Worm (Caenorhabditis elegans) whole organism, late embryonic: Measurements from ENCODE around the gene ceh-37.

ENCODE experiments used
- C38D4.7 ChIP-seq: fragments of 200-800 bp; sonication (Bioruptor generic); optimal IDR thresholded peaks from 2 replicates; lab custom pipeline; 2018; ENCODE audit warnings: mild to moderate bottlenecking, missing genetic modification characterization, moderate library complexity, missing compliant biosample characterization
- K02D7.2 ChIP-seq: sonication (generic microtip); optimal IDR thresholded peaks from 2 replicates; lab custom pipeline; 2017; ENCODE audit warnings: mild to moderate bottlenecking, missing genetic modification characterization, missing compliant biosample characterization
- K09A11.1 ChIP-seq: sonication (generic microtip); optimal IDR thresholded peaks from 2 replicates; lab custom pipeline; 2017; ENCODE audit warnings: antibody characterized with exemption, mild to moderate bottlenecking, missing genetic modification characterization, missing compliant biosample characterization; ENCODE audit not compliant: insufficient read depth
- Y22D7AL.16 ChIP-seq: sonication (generic microtip); optimal IDR thresholded peaks from 2 replicates; lab custom pipeline; 2016; ENCODE audit warnings: missing genetic modification characterization, missing compliant biosample characterization
- ama-1 ChIP-seq: fragments of 150-350 bp; optimal IDR thresholded peaks from 2 replicates; lab custom pipeline; 2014
- ceh-14 ChIP-seq: sonication (generic microtip); optimal IDR thresholded peaks from 2 replicates; lab custom pipeline; 2016; ENCODE audit warnings: missing genotype, missing genetic modification characterization, missing compliant biosample characterization
- ceh-18 ChIP-seq: sonication (generic microtip); optimal IDR thresholded peaks from 2 replicates; lab custom pipeline; 2016; ENCODE audit warnings: missing genetic modification characterization, missing compliant biosample characterization
- ceh-2 ChIP-seq: sonication (generic microtip); optimal IDR thresholded peaks from 2 replicates; lab custom pipeline; 2016; ENCODE audit warnings: missing genotype, missing genetic modification characterization, missing compliant biosample characterization
- ceh-22 ChIP-seq: sonication (generic microtip); optimal IDR thresholded peaks from 2 replicates; lab custom pipeline; 2017; ENCODE audit warnings: missing biosample characterization, missing genetic modification characterization
- ceh-45 ChIP-seq: fragments of 200-800 bp; sonication (Bioruptor generic); IDR thresholded peaks from 2 replicates; pipeline ENCODE4 v1.3.6; 2022; ENCODE audit warnings: missing genetic modification reagents, missing genetic modification characterization, missing compliant biosample characterization
- ceh-6 ChIP-seq: fragments of 200-800 bp; sonication (Bioruptor generic); optimal IDR thresholded peaks from 2 replicates; lab custom pipeline; 2018; ENCODE audit warnings: mild to moderate bottlenecking, missing genetic modification characterization, missing compliant biosample characterization
- ceh-9 ChIP-seq: sonication (generic microtip); optimal IDR thresholded peaks from 2 replicates; lab custom pipeline; 2016; ENCODE audit warnings: mild to moderate bottlenecking, missing genetic modification characterization, inconsistent platforms, missing compliant biosample characterization
- che-1 ChIP-seq: sonication (generic microtip); optimal IDR thresholded peaks from 2 replicates; lab custom pipeline; 2016; ENCODE audit warnings: mild to moderate bottlenecking, missing genetic modification characterization, missing compliant biosample characterization
- dmd-4 ChIP-seq: sonication (generic microtip); optimal IDR thresholded peaks from 2 replicates; lab custom pipeline; 2016; ENCODE audit warnings: borderline replicate concordance, missing genetic modification characterization, missing compliant biosample characterization
- dve-1 ChIP-seq: sonication (generic microtip); optimal IDR thresholded peaks from 2 replicates; lab custom pipeline; 2017; ENCODE audit warnings: antibody characterized with exemption, mild to moderate bottlenecking, missing genetic modification characterization, missing compliant biosample characterization
- elt-2 ChIP-seq: sonication (generic microtip); optimal IDR thresholded peaks from 2 replicates; lab custom pipeline; 2016; ENCODE audit warnings: missing genetic modification reagents, missing genetic modification characterization, missing compliant biosample characterization
- elt-4 ChIP-seq: sonication (generic microtip); optimal IDR thresholded peaks from 2 replicates; lab custom pipeline; 2016; ENCODE audit warnings: missing genetic modification characterization, missing compliant biosample characterization
- fkh-10 ChIP-seq: fragments of 150-350 bp; optimal IDR thresholded peaks from 2 replicates; lab custom pipeline; 2014; ENCODE audit warnings: missing biosample characterization, missing genetic modification reagents, missing genetic modification characterization
- fkh-6 ChIP-seq: sonication (generic microtip); optimal IDR thresholded peaks from 2 replicates; lab custom pipeline; 2016; ENCODE audit warnings: missing genetic modification characterization, missing compliant biosample characterization
- gmeb-2 ChIP-seq: sonication (generic microtip); optimal IDR thresholded peaks from 2 replicates; lab custom pipeline; 2016; ENCODE audit warnings: missing genetic modification characterization, inconsistent platforms, missing compliant biosample characterization
- hlh-13 ChIP-seq: fragments of 200-800 bp; sonication (Bioruptor generic); optimal IDR thresholded peaks from 2 replicates; lab custom pipeline; 2018; ENCODE audit warnings: mild to moderate bottlenecking, missing genetic modification characterization, missing compliant biosample characterization
- hlh-15 ChIP-seq: sonication (generic microtip); optimal IDR thresholded peaks from 2 replicates; lab custom pipeline; 2016; ENCODE audit warnings: missing genetic modification characterization, missing compliant biosample characterization
- hlh-6 ChIP-seq: sonication (generic microtip); optimal IDR thresholded peaks from 2 replicates; lab custom pipeline; 2016; ENCODE audit warnings: missing genotype, missing genetic modification characterization, missing compliant biosample characterization
- lim-6 ChIP-seq: sonication (generic microtip); optimal IDR thresholded peaks from 2 replicates; lab custom pipeline; 2016; ENCODE audit warnings: missing genetic modification characterization, missing compliant biosample characterization
- madf-2 ChIP-seq: sonication (generic microtip); optimal IDR thresholded peaks from 2 replicates; lab custom pipeline; 2017; ENCODE audit warnings: missing genetic modification characterization, missing compliant biosample characterization
- mec-3 ChIP-seq: sonication (generic microtip); optimal IDR thresholded peaks from 2 replicates; lab custom pipeline; 2016; ENCODE audit warnings: borderline replicate concordance, missing genetic modification characterization, missing compliant biosample characterization
- nhr-11 ChIP-seq: fragments of 150-350 bp; optimal IDR thresholded peaks from 2 replicates; lab custom pipeline; 2014; ENCODE audit warnings: missing biosample characterization, missing genetic modification characterization
- odd-2 ChIP-seq: sonication (generic microtip); optimal IDR thresholded peaks from 2 replicates; lab custom pipeline; 2017; ENCODE audit warnings: antibody characterized with exemption, mild to moderate bottlenecking, missing genetic modification characterization, missing compliant biosample characterization
- pag-3 ChIP-seq: sonication (generic microtip); optimal IDR thresholded peaks from 2 replicates; lab custom pipeline; 2016; ENCODE audit warnings: missing compliant biosample characterization, missing genetic modification characterization, borderline replicate concordance
- pax-1 ChIP-seq: fragments of 150-350 bp; optimal IDR thresholded peaks from 2 replicates; lab custom pipeline; 2014; ENCODE audit warnings: missing biosample characterization, missing genetic modification characterization
- pha-2 ChIP-seq: sonication (generic microtip); optimal IDR thresholded peaks from 2 replicates; lab custom pipeline; 2017; ENCODE audit warnings: mild to moderate bottlenecking, missing genetic modification characterization, missing compliant biosample characterization
- pqm-1 ChIP-seq: sonication (generic microtip); optimal IDR thresholded peaks from 2 replicates; lab custom pipeline; 2016; ENCODE audit warnings: missing genetic modification characterization, missing compliant biosample characterization
- rnt-1 ChIP-seq: sonication (generic microtip); optimal IDR thresholded peaks from 2 replicates; lab custom pipeline; 2016; ENCODE audit warnings: missing genetic modification characterization, missing compliant biosample characterization
- sox-2 ChIP-seq: fragments of 200-800 bp; sonication (Bioruptor generic); IDR thresholded peaks from 2 replicates; pipeline ENCODE4 v1.3.6; 2022; ENCODE audit warnings: missing genetic modification reagents, missing genetic modification characterization, missing compliant biosample characterization
- unc-55 ChIP-seq: sonication (generic microtip); optimal IDR thresholded peaks from 2 replicates; lab custom pipeline; 2017; ENCODE audit warnings: missing biosample characterization, missing genetic modification reagents, missing genetic modification characterization
- zip-5 ChIP-seq: sonication (generic microtip); optimal IDR thresholded peaks from 2 replicates; lab custom pipeline; 2016; ENCODE audit warnings: missing genetic modification characterization, missing compliant biosample characterization

ceh-37 gene

DNA sequence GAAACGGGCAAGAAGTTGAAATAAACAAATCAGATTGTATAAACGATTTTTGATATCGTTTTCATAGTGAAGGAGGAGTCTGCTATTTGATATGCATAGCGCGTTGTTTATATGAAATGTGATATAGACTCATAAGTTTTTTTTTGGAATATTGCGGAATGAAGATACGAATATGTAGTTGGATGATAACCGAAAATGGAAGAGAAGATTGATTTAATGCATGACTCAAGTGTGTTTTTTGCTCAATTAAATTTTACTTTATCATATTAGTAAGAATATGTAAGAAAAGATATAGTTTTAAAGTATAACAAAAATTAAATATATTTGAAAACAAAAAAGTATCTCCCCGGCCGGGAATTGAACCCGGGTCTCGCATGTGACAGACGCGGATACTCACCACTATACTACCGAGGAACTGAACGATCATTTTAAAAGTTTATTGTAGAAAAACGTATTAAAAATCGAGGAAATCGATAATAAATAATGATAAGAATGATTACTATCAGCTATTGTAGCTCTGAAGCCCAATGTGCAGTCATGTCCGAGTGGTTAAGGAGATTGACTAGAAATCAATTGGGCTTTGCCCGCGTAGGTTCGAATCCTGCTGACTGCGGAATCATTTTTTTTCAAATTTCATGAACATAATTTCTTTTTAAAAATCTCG, 46.0 kb downstream of the ceh-37 start, which contains the start of gene lgc-25:
Gene lgc-25, minus strand, starts transcription at position 51 of the 664 bp plus-strand sequence.
- TF ChIP-seq fkh-10 (GFP tag; lab: Kevin White, UChicago) (no peak), pax-1 (tag; lab: Kevin White, UChicago) (no peak), hlh-6 (no peak), C38D4.7 (GFP tag; lab: Kevin White, UChicago) (no peak), dmd-4 (tag; lab: Kevin White, UChicago) (no peak), unc-55 (GFP tag; lab: Kevin White, UChicago) (no peak), nhr-11 (tag; lab: Kevin White, UChicago) (no peak), pha-2 (tag; lab: Kevin White, UChicago) (no peak), ceh-9 (no peak), ceh-18 (no peak), zip-5 (tag; lab: Kevin White, UChicago) (no peak), fkh-6 (no peak)
- TF ChIP-seq, all 69 proteins: peak for 0

DNA sequence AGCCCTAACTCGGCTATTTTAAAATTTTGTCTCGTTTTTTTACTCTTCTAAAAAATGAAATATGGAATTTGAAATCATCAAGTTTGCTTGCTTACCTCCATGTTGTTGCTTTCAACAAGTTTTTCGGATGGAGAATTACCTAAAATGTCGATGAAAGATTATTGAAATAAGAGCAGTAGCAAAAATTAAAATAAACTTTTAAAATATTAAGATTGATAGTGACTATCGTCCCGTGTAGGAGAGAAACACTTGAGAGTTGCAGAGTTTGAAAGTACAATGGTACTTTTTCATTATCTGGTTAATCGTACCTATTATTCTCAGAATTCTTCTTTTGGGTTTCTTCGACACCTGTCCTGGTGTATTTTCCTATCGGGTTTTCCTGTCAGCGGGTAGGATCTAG, 50.9 kb downstream of the ceh-37 start, which contains the start of gene ceh-90:
Gene ceh-90, minus strand, starts transcription at position 101 of the 400 bp plus-strand sequence.
- no peak for TF ChIP-seq gmeb-2
- TF ChIP-seq fkh-6: no peak
- TF ChIP-seq pha-2 (tag; lab: Kevin White, UChicago): no peak
- no peak for TF ChIP-seq ceh-18
- no peak for TF ChIP-seq lim-6
- no peak for TF ChIP-seq unc-55 (GFP tag; lab: Kevin White, UChicago)
- TF ChIP-seq odd-2: no peak
- TF ChIP-seq sox-2: no peak
- no peak for TF ChIP-seq rnt-1 (tag; lab: Kevin White, UChicago)
- no peak for TF ChIP-seq ceh-22
- TF ChIP-seq K02D7.2 (tag; lab: Kevin White, UChicago): no peak
- no peak for TF ChIP-seq Y22D7AL.16 (tag; lab: Kevin White, UChicago)
- no peak for TF ChIP-seq ceh-14 (tag; lab: Kevin White, UChicago)

DNA sequence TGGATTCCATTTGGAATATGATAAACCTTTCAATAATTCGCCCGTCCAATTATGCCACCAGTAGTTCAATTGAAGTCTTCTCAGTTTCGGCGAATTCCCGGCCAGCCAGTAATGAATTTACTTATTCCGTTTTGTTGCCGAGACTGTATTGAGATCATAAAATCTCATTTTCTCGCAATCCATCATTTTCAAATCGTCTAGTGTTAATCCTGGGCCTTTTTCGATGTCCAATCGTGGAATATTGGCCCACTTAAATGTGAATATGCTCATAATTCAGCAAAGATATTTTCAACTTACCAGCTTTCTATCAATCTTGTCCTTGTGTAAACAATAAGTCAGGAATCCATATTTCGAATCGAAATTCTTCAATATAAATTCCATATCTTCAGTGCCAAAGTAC, 55.2 kb downstream of the ceh-37 start:
- no peak for TF ChIP-seq elt-2 (tag; lab: Kevin White, UChicago)
- TF ChIP-seq pag-3 (tag; lab: Kevin White, UChicago): no peak
- TF ChIP-seq mec-3 (tag; lab: Kevin White, UChicago): no peak
- TF ChIP-seq hlh-15 (tag; lab: Kevin White, UChicago): no peak
- no peak for TF ChIP-seq nhr-11 (tag; lab: Kevin White, UChicago)
- no peak for TF ChIP-seq elt-4 (tag; lab: Kevin White, UChicago)
- TF ChIP-seq fkh-10 (GFP tag; lab: Kevin White, UChicago): no peak
- no peak for TF ChIP-seq dmd-4 (tag; lab: Kevin White, UChicago)
- TF ChIP-seq K02D7.2 (tag; lab: Kevin White, UChicago): no peak
- no peak for TF ChIP-seq odd-2
- TF ChIP-seq K09A11.1 (tag; lab: Kevin White, UChicago): no peak
- no peak for TF ChIP-seq hlh-13 (GFP tag; lab: Kevin White, UChicago)
- no peak for TF ChIP-seq pqm-1
- no peak for TF ChIP-seq ceh-6 (GFP tag; lab: Kevin White, UChicago)
- TF ChIP-seq sox-2: no peak
- no peak for TF ChIP-seq madf-2 (tag; lab: Kevin White, UChicago)
- no peak for TF ChIP-seq ceh-45 (GFP tag; lab: Robert Waterston, UW)
- TF ChIP-seq dve-1: no peak
- no peak for TF ChIP-seq ama-1 (lab: Kevin White, UChicago)
- no peak for TF ChIP-seq ceh-2 (tag; lab: Kevin White, UChicago)
- TF ChIP-seq, all 69 proteins: peak for 0

ce11 chrX:14147400-14147799, 60.4 kb downstream of the ceh-37 start, which contains the start of gene akt-2:
Gene akt-2, plus strand, starts transcription at chrX:14147700.
- TF ChIP-seq che-1 (tag; lab: Kevin White, UChicago): no peak
